Fruit fly (Drosophila melanogaster) whole organism, larva: ENCODE measurements around the gene Sse.

Source experiments
- noc ChIP-seq: fragments of 200-800 bp; sonication (Bioruptor generic); optimal IDR thresholded peaks from 3 replicates; lab custom pipeline; 2019; ENCODE audit warnings: missing biosample characterization, mild to moderate bottlenecking, missing genetic modification characterization, moderate library complexity

The Sse gene

DNA sequence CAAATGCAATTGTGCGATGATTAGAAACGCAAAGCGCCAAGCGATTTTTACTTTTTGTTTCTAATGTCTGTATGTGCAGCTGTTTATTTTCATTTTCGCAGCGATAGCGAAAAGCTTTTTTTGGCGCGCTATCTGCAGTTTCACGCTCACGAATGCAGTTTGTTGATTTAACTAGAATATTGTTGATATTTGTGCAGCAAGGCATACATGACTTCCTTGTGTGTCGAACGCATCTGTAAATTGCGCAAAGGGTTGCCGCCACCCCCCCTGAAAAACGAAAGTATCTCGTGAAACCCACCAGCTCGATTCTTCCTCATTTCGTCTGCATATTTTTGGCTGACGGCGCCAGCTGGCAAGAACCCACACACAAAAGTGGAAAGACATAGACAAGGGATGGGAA lies 20.5 kb downstream of the Sse start:
- no peak for TF ChIP-seq noc (tag; lab: Kevin White, UChicago)

DNA sequence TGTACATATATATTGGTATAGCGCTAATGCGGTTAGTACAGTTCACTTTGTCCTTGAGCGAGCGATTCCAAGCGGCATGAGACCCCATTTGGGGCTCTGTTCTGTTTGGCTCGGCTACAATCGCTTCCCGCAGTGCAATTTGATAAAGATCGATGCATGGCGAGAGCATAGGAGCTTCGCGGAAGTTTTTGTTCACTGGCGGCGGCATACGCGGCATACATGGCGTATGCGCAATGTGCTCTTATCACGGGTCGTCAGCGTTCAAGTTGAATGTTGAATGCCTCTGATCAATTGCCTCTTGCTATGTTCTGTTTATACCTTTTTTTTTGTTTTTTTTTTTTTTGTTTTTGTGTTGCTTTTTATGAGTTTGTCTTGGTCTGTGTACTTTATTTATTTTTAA lies 20.9 kb downstream of the Sse start:
- TF ChIP-seq noc (tag; lab: Kevin White, UChicago) = no peak

DNA sequence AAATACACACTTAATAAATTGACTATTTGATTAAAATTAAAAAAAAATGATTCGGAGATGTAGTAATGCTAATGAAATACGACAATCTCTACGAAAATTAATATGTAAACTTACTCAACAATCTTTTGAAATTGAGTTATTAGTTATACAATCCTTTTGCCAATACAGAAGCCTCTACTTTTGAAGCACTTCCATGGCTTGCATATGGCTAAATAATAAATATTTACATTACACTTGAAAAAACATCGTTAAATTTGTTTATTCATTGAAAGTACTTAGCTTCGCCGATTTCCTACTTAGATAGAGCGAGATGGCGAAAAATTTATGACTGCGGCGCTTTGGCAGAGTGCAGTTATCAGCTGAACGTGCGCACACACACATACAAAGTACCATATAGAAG lies 21.4 kb downstream of the Sse start:
- TF ChIP-seq noc (tag; lab: Kevin White, UChicago) = no peak

- no peak for TF ChIP-seq noc (tag; lab: Kevin White, UChicago)
Observed at dm6 chr3L:5639474-5639873, 22.6 kb downstream of the Sse start.

- TF ChIP-seq noc (tag; lab: Kevin White, UChicago) = no peak
Observed at dm6 chr3L:5638542-5639045, 23.5 kb downstream of the Sse start.

dm6 chr3L:5637477-5637876 lies 24.6 kb downstream of the Sse start:
- no peak for TF ChIP-seq noc (tag; lab: Kevin White, UChicago)

DNA sequence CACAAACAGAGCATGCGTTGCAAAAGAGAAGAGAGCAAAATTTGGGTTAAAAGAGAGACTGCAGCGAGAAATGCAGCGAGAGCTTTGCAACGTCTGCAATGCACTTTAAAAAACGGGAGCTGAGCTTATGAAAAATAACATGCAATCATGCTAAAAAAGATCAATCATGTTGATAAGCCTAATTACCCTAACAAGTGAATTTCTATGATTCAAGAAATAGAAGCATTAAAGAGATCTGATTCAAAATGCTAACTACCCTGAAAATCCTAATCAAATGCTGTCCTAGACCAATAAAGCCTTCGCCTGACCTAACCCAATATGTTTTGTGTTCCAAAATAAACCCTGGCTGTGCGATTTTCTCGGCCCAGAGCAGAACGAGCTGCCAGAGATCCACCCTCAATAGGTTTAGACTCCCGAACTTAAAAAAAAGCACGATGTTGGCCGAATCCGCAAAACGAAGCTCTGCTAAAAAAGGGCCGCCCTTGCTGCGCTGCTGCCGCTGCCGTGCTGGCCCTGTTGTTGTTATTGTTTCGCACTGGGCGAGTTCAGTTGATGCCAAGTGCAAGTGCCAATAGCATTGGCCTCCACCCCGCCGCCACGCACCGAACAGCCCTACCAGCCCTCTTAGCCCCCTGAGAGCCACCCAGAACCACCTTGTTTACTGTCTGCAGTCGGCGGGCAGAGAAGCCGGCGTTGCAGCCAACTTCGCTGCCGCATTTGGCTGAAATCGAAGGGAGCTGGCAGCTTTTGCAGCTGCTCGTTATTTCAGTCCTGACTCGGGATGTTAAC lies 26.6 kb downstream of the Sse start:
- TF ChIP-seq noc (tag; lab: Kevin White, UChicago) = no peak

DNA sequence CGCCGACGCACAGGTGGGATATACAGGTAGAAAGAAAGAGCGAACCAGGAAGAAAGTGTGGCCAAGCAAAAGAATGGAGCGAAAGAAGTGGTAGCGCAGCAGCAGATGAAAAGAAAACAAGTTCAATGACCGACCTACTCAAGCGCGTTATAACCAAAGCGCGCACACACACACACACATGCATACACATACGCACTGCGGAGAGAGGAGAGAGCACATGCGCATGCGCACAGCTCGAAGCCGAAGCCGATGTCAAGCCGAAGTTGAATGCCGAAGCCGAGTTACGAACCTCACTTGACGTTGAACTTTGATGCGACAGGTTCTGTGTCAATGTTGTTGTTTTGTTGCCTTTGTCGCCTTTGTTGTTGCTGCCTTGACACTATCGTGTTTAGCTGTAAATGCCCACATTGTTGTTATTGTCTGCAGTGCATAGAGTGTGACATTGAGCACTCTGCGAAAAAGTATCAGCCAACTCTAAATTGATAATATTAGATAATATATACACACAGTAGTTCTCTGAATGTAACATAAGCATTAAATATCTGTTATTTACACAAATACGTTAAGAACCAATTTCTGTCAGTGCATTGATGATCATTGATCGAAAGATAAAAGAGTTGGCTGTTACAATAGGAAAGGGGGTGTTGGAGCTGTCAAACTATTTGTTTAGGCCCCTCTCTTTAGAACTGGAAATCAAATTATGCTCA lies 27.7 kb downstream of the Sse start:
- TF ChIP-seq noc (tag; lab: Kevin White, UChicago) = no peak

DNA sequence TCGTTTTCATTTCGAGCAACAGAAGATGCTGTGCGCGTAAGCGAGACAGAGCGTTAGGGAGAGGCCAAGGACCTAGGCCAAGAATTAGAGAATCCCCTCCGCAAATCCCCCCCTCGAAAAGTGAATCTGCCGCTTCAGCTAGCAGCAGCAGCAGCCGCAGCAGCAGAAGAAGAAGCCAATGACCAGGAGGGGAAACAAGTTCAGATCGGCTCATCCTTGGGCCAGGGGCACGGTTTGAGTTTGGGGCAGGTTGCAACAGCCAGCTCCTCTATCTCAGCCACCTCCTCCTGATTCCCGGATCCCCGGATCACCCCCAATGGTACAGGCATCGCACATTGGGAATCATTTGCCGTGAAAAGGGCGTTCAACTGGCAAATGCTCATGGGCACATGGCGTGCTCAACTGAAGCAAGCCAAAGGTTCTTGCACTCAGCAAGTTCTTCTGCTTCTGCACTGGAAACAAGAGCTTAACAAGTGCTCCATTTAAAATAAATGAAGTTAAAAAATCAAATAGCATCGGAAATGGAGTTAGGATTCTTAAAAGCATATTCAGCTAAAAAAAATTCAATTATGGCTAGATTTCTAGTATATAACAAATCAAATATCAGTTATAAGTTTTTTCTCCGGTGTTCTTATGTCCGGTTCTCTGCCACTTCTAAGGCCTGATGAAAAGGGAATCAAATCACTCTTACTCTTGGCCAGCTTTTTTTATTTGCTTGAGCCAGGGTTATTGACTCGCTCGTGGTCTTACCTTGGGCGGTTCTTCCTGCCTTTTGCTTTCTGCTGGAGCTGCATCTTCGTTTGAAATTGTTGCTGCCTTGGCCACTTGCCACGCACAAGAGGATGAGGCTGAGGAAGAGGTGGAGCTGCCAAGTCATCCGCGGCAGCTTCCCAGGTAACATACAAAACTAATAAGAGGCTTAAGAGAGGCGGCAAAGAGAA lies 28.5 kb downstream of the Sse start:
- no peak for TF ChIP-seq noc (tag; lab: Kevin White, UChicago)

DNA sequence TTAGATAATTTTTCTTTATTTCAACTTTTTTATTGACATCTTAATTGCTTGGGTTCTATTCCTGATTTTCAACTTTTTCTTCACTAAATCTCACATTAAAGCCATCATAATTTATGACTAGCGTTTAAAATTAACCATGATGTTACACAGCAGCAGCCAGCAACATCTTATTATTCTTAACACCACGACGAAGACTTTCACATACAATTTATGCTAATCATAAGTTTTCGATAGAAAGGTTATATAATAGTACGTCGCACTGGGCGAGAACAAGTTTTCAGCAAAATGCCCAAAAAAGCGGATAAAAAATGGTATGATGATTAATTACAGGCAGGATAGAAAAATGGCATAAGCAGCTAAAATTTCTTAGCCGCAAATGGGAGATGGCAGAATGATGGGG lies 30.1 kb downstream of the Sse start:
- TF ChIP-seq noc (tag; lab: Kevin White, UChicago) = no peak

DNA sequence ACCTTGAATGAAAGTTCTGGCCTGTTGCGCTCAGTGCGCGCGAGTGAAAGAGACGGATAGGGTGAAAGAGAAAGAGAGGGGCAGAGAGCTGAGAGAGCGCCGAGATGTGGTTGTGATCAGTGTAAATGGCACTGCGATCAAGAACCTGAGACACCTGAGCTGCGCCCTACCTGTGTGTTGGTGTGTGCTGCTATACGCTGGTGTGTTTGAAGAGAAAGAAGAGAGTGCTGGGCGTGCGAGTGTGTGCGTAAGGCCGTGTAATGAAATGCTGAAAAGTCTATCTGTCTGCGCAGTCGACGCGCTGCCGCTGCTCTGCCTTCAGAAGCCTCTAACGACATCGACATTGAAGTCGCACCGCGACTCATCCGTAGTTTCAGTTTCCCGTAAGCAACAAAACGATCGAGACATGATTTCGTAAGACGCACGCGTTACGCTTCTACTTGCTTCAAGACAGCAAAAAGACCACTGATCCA lies 31.4 kb downstream of the Sse start, which contains the start of gene Blimp-1:
Gene Blimp-1, plus strand, starts transcription at position 376 of the 473 bp plus-strand sequence.
- TF ChIP-seq noc (tag; lab: Kevin White, UChicago) = no peak

dm6 chr3L:5630176-5630583 lies 31.9 kb downstream of the Sse start:
- TF ChIP-seq noc (tag; lab: Kevin White, UChicago) = no peak

- TF ChIP-seq noc (tag; lab: Kevin White, UChicago) = no peak
Observed at dm6 chr3L:5627816-5628215, 34.2 kb downstream of the Sse start.

DNA sequence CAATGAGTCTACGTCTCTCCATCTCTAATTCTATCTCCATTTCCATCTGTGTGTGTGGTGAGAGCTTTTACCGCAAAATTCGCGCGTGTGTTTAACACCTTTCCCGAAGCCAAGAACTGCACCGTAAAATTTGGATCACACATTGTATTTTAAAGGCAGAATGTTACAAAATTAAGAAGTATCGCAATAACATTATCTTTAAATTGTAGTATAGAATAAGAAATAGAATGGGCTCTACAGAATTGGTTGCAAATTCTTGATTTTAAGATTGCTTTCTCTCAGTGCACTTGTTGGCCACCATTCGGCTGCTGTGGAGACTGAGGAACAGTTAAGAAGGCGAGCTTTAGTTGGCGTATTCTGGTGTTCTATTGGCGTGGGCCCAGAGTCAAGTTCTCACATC lies 35.6 kb downstream of the Sse start:
- peak; percentile 28 for TF ChIP-seq noc (tag; lab: Kevin White, UChicago)

- no peak for TF ChIP-seq noc (tag; lab: Kevin White, UChicago)
Observed at dm6 chr3L:5625121-5625667, 36.9 kb downstream of the Sse start.
